Worm (Caenorhabditis elegans) whole organism, mixed stage, embryonic: ENCODE results near the gene AH10.4.

Experiments used
- M03D4.4 ChIP-seq: sonication (generic microtip); optimal IDR thresholded peaks from 2 replicates; lab custom pipeline; 2017; ENCODE audit warnings: mild to moderate bottlenecking, missing genetic modification characterization, missing compliant biosample characterization
- bed-3 ChIP-seq: fragments of 200-800 bp; sonication (Bioruptor generic); optimal IDR thresholded peaks from 3 replicates; lab custom pipeline; 2018; ENCODE audit warnings: mild to moderate bottlenecking, missing genetic modification characterization, moderate library complexity, missing compliant biosample characterization
- blmp-1 ChIP-seq: fragments of 150-350 bp; optimal IDR thresholded peaks from 2 replicates; lab custom pipeline; 2014; ENCODE audit warnings: missing biosample characterization, missing genetic modification characterization
- ceh-43 ChIP-seq: fragments of 200-800 bp; sonication (Bioruptor generic); optimal IDR thresholded peaks from 2 replicates; lab custom pipeline; 2018; ENCODE audit warnings: mild to moderate bottlenecking, missing genetic modification characterization, moderate library complexity, missing compliant biosample characterization
- ceh-83 ChIP-seq: fragments of 200-800 bp; sonication (Bioruptor generic); optimal IDR thresholded peaks from 2 replicates; lab custom pipeline; 2018; ENCODE audit warnings: mild to moderate bottlenecking, missing genetic modification characterization, missing compliant biosample characterization
- ces-1 ChIP-seq: fragments of 150-350 bp; optimal IDR thresholded peaks from 2 replicates; lab custom pipeline; 2014; ENCODE audit warnings: missing biosample characterization, missing genetic modification reagents, missing genetic modification characterization
- cnd-1 ChIP-seq: fragments of 200-800 bp; sonication (Bioruptor generic); optimal IDR thresholded peaks from 2 replicates; lab custom pipeline; 2018; ENCODE audit warnings: mild to moderate bottlenecking, missing genetic modification characterization, missing compliant biosample characterization
- drap-1 ChIP-seq: fragments of 200-800 bp; sonication (Bioruptor generic); optimal IDR thresholded peaks from 3 replicates; lab custom pipeline; 2018; ENCODE audit warnings: mild to moderate bottlenecking, missing genetic modification characterization, missing compliant biosample characterization
- elt-1 ChIP-seq: sonication (generic microtip); optimal IDR thresholded peaks from 2 replicates; lab custom pipeline; 2017; ENCODE audit warnings: missing genetic modification characterization, mild to moderate bottlenecking, missing compliant biosample characterization, antibody characterized with exemption, moderate library complexity, borderline replicate concordance; ENCODE audit not compliant: insufficient read depth
- elt-3 ChIP-seq: fragments of 150-350 bp; optimal IDR thresholded peaks from 2 replicates; lab custom pipeline; 2014; ENCODE audit warnings: missing biosample characterization, missing genetic modification characterization
- flh-1 ChIP-seq: fragments of 200-800 bp; sonication (Bioruptor generic); optimal IDR thresholded peaks from 2 replicates; lab custom pipeline; 2018; ENCODE audit warnings: mild to moderate bottlenecking, missing genetic modification characterization, moderate library complexity, missing compliant biosample characterization
- ham-2 ChIP-seq: fragments of 200-800 bp; sonication (Bioruptor generic); optimal IDR thresholded peaks from 2 replicates; lab custom pipeline; 2018; ENCODE audit warnings: mild to moderate bottlenecking, missing genetic modification characterization, missing compliant biosample characterization
- hlh-1 ChIP-seq: fragments of 150-350 bp; optimal IDR thresholded peaks from 2 replicates; lab custom pipeline; 2014; ENCODE audit warnings: missing biosample characterization, missing genetic modification reagents, missing genetic modification characterization
- lin-13 ChIP-seq: fragments of 150-350 bp; optimal IDR thresholded peaks from 2 replicates; lab custom pipeline; 2014; ENCODE audit warnings: missing biosample characterization, missing genetic modification characterization
- lsy-2 ChIP-seq: fragments of 150-350 bp; optimal IDR thresholded peaks from 2 replicates; lab custom pipeline; 2014; ENCODE audit warnings: missing biosample characterization, missing genetic modification characterization
- mab-5 ChIP-seq: fragments of 150-350 bp; optimal IDR thresholded peaks from 2 replicates; lab custom pipeline; 2014; ENCODE audit warnings: missing biosample characterization, missing genetic modification characterization
- mep-1 ChIP-seq: fragments of 150-350 bp; optimal IDR thresholded peaks from 2 replicates; lab custom pipeline; 2017; ENCODE audit warnings: missing biosample characterization, missing genetic modification reagents, missing genetic modification characterization, inconsistent platforms
- mls-2 ChIP-seq: sonication (generic microtip); optimal IDR thresholded peaks from 2 replicates; lab custom pipeline; 2016; ENCODE audit warnings: mild to moderate bottlenecking, missing genetic modification characterization, moderate library complexity, missing compliant biosample characterization
- nhr-12 ChIP-seq: fragments of 150-350 bp; optimal IDR thresholded peaks from 2 replicates; lab custom pipeline; 2014; ENCODE audit warnings: missing biosample characterization, missing genetic modification characterization
- nhr-2 ChIP-seq: fragments of 150-350 bp; optimal IDR thresholded peaks from 2 replicates; lab custom pipeline; 2014; ENCODE audit warnings: missing biosample characterization, missing genetic modification characterization
- nhr-237 ChIP-seq: fragments of 150-350 bp; optimal IDR thresholded peaks from 2 replicates; lab custom pipeline; 2014; ENCODE audit warnings: missing biosample characterization, missing genetic modification characterization
- nhr-28 ChIP-seq: fragments of 150-350 bp; optimal IDR thresholded peaks from 2 replicates; lab custom pipeline; 2014; ENCODE audit warnings: missing biosample characterization, missing genetic modification characterization
- nhr-76 ChIP-seq: sonication (generic microtip); optimal IDR thresholded peaks from 2 replicates; lab custom pipeline; 2017; ENCODE audit warnings: missing biosample characterization, missing genetic modification characterization
- pha-4 ChIP-seq: fragments of 150-350 bp; optimal IDR thresholded peaks from 2 replicates; lab custom pipeline; 2018; ENCODE audit warnings: missing biosample characterization, missing genetic modification reagents, missing genetic modification characterization
- sem-2 ChIP-seq: fragments of 200-800 bp; sonication (Bioruptor generic); optimal IDR thresholded peaks from 2 replicates; lab custom pipeline; 2018; ENCODE audit warnings: mild to moderate bottlenecking, missing genetic modification characterization, missing compliant biosample characterization
- snpc-4 ChIP-seq: fragments of 150-350 bp; optimal IDR thresholded peaks from 2 replicates; lab custom pipeline; 2014; ENCODE audit warnings: missing biosample characterization, missing genetic modification characterization
- sptf-1 ChIP-seq: sonication (generic microtip); optimal IDR thresholded peaks from 2 replicates; lab custom pipeline; 2017; ENCODE audit warnings: mild to moderate bottlenecking, missing genetic modification characterization, moderate library complexity, missing compliant biosample characterization
- tbx-8 ChIP-seq: fragments of 200-800 bp; sonication (Bioruptor generic); optimal IDR thresholded peaks from 2 replicates; lab custom pipeline; 2018; ENCODE audit warnings: mild to moderate bottlenecking, missing genetic modification characterization, moderate library complexity, missing compliant biosample characterization
- unc-120 ChIP-seq: sonication (generic microtip); optimal IDR thresholded peaks from 2 replicates; lab custom pipeline; 2017; ENCODE audit warnings: missing genetic modification characterization, missing compliant biosample characterization; ENCODE audit not compliant: poor library complexity, severe bottlenecking
- unc-39 ChIP-seq: fragments of 150-350 bp; optimal IDR thresholded peaks from 2 replicates; lab custom pipeline; 2014; ENCODE audit warnings: missing biosample characterization, missing genetic modification characterization
- unc-62 ChIP-seq: fragments of 150-350 bp; optimal IDR thresholded peaks from 2 replicates; lab custom pipeline; 2014; ENCODE audit warnings: missing biosample characterization, missing genetic modification reagents, missing genetic modification characterization
- zip-8 ChIP-seq: fragments of 150-350 bp; optimal IDR thresholded peaks from 2 replicates; lab custom pipeline; 2014; ENCODE audit warnings: missing biosample characterization, missing genetic modification characterization
- ztf-11 ChIP-seq: fragments of 150-350 bp; optimal IDR thresholded peaks from 2 replicates; lab custom pipeline; 2014; ENCODE audit warnings: missing biosample characterization, missing genetic modification characterization

AH10.4 gene

DNA sequence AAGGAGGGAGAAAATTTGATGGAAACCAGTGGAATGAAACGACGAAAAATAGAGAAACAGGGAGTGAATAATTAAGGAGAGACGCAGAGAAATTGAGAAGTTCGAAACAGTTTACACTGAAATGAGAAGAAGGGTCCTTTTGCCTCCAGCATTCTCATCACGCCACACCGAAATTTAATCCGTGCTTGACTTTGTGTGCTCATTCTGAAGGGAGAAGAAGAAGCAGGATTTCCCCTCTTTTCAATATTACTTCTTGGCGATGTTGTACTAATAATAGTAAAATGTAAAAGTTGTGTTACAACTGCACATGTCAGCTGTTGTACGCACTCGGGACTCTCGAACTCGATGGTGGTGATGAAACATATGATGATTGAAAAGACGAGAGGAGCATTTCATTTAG, 15.9 kb upstream of the AH10.4 start:
- TF ChIP-seq nhr-2 (no peak), unc-62 (GFP tag; lab: Kevin White, UChicago) (peak; percentile 67), unc-120 (tag; lab: Kevin White, UChicago) (peak; percentile 91), hlh-1 (tag; lab: Kevin White, UChicago) (peak; percentile 99)
- TF ChIP-seq, all 35 proteins: peak for 3

DNA sequence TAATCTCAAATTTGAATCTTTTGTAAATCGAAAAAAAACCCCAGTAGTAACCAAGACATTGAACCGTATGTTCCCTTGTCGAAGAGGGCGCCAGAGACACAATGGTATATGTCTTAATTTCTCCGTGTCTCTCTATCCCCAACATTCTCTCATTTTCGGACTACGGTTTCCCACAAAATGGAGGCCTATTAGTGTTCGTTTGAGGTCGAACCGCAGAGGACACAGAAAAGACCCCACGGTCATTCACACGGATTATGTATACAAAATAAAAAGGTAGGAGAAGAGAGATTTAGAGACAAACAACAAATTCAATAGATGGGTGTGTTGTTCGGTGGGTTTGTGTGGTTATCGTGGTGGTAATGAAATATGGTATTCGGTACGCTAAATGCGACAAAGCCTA, 13.3 kb upstream of the AH10.4 start:
- TF ChIP-seq drap-1 (GFP tag; lab: Kevin White, UChicago): no peak
- no peak for TF ChIP-seq elt-3
- no peak for TF ChIP-seq unc-62 (GFP tag; lab: Kevin White, UChicago)
- no peak for TF ChIP-seq nhr-237 (tag; lab: Kevin White, UChicago)
- no peak for TF ChIP-seq hlh-1 (tag; lab: Kevin White, UChicago)
- TF ChIP-seq ham-2 (GFP tag; lab: Kevin White, UChicago): no peak

DNA sequence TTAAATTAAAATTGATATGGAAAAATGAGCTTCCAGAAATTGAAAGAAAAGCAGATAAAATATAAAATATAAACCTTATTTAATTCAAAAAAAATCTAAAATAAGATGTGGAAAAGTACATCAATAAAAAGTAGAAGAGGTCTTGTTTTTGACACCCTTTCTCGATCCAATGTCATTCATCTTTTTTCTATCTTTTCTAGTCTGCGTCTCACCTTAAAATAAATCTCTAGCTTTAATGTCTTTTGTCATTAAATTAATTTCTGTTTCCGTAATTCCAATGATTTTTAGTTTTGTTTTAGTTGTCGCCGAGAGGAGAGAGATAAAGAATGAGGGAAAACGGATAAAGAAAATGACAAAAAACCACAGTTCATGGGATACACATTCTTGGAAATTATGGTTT, 11.5 kb upstream of the AH10.4 start:
- TF ChIP-seq drap-1 (GFP tag; lab: Kevin White, UChicago) (no peak), tbx-8 (no peak), sptf-1 (tag; lab: Kevin White, UChicago) (no peak), nhr-76 (no peak), flh-1 (GFP tag; lab: Kevin White, UChicago) (no peak), ceh-83 (no peak), ces-1 (no peak), zip-8 (tag; lab: Kevin White, UChicago) (no peak), elt-3 (no peak), bed-3 (no peak), nhr-12 (tag; lab: Kevin White, UChicago) (no peak), ztf-11 (tag; lab: Kevin White, UChicago) (no peak), cnd-1 (tag; lab: Kevin White, UChicago) (no peak), M03D4.4 (no peak), unc-39 (tag; lab: Kevin White, UChicago) (no peak), mab-5 (no peak), sem-2 (no peak), mep-1 (tag; lab: Kevin White, UChicago) (no peak), unc-62 (GFP tag; lab: Kevin White, UChicago) (no peak)

DNA sequence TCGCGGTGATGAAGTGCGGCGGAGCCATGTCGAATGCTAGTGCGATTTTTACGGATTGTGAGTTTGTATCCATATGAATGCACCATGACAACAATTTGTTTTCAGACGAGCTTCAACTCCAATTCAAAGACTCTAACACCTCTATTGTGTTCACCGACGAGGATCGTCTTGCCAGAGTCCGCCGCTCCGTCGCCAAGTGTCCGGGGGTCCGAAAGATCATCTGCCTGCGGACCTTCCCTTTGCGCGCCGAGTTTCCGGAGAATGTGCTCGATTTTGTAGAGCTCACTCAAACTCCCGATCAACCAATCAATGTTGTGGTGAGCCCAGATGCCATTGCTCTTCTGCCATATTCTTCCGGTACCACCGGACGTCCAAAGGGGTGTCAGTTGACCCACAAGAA, 9.4 kb upstream of the AH10.4 start:
- TF ChIP-seq ces-1 (no peak), mab-5 (no peak), bed-3 (no peak), blmp-1 (tag; lab: Kevin White, UChicago) (no peak), unc-39 (tag; lab: Kevin White, UChicago) (no peak), ceh-83 (no peak), lin-13 (no peak)

DNA sequence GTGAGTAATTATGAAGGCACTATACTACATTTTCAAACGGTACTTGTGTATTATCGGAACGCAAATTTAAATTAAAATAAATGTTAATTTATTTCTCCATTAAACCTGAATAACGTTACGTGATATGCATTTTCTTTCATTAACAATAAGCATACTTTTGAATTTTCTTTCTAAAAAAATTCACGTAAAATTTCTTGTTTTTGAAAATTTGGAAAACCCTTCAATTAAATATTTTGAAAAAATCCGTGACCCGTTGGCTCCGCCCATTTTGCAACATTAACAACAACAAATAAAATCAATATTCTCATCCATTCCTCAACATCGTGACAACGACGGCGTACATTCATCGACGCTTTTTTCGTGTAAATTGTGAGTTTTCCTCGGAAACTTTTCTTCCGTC, 8.5 kb upstream of the AH10.4 start, which contains the start of gene acs-10:
acs-10 (plus strand) TSS at position 301 of the 400 bp plus-strand sequence.
- TF ChIP-seq blmp-1 (tag; lab: Kevin White, UChicago) (no peak), elt-1 (tag; lab: Kevin White, UChicago) (no peak), unc-62 (GFP tag; lab: Kevin White, UChicago) (no peak), ceh-83 (no peak), snpc-4 (tag; lab: Kevin White, UChicago) (no peak), lin-13 (no peak), nhr-2 (no peak), flh-1 (GFP tag; lab: Kevin White, UChicago) (no peak), ces-1 (no peak), ztf-11 (tag; lab: Kevin White, UChicago) (no peak), mls-2 (no peak), nhr-28 (tag; lab: Kevin White, UChicago) (no peak), nhr-12 (tag; lab: Kevin White, UChicago) (no peak), sem-2 (no peak), lsy-2 (no peak), mep-1 (tag; lab: Kevin White, UChicago) (no peak), unc-39 (tag; lab: Kevin White, UChicago) (no peak), M03D4.4 (no peak)

DNA sequence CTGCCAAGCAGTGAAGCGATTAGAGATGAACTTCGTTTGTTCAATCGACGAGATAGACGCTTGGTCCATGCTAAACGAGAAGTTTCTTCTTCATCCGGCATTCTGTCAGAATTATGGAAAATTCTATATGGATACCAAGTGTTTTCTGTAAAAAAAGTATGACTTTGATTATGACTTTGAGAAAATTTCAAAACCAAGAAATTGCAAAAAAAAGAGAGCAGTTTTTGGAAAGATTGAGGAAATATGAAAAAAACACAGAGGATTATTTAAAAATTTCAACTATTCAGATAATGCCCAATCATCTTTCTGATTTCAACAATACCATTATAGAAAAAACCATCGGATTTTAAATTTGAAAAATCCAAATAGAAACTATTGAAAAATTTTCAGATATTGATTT, 7.6 kb upstream of the AH10.4 start, which contains the start of gene par-1:
par-1 (minus strand) TSS at position 101 of the 400 bp plus-strand sequence.
- TF ChIP-seq ces-1: no peak
- no peak for TF ChIP-seq nhr-12 (tag; lab: Kevin White, UChicago)
- no peak for TF ChIP-seq snpc-4 (tag; lab: Kevin White, UChicago)
- TF ChIP-seq ztf-11 (tag; lab: Kevin White, UChicago): no peak
- TF ChIP-seq zip-8 (tag; lab: Kevin White, UChicago): no peak
- TF ChIP-seq cnd-1 (tag; lab: Kevin White, UChicago): no peak
- TF ChIP-seq nhr-28 (tag; lab: Kevin White, UChicago): no peak
- no peak for TF ChIP-seq flh-1 (GFP tag; lab: Kevin White, UChicago)
- no peak for TF ChIP-seq ceh-43 (GFP tag; lab: Kevin White, UChicago)
- no peak for TF ChIP-seq tbx-8
- no peak for TF ChIP-seq pha-4
- no peak for TF ChIP-seq sem-2
- TF ChIP-seq nhr-76: no peak
- TF ChIP-seq unc-62 (GFP tag; lab: Kevin White, UChicago): no peak
- no peak for TF ChIP-seq bed-3
- no peak for TF ChIP-seq unc-120 (tag; lab: Kevin White, UChicago)
